Worm (Caenorhabditis elegans) whole organism, late embryonic: Measurements from ENCODE around the gene F49F1.9.

Experiments
- nhr-11 ChIP-seq: fragments of 150-350 bp; optimal IDR thresholded peaks from 2 replicates; lab custom pipeline; 2014; ENCODE audit warnings: missing biosample characterization, missing genetic modification characterization
- unc-3 ChIP-seq, 2 experiments: fragments of 200-800 bp in 1 of 2; sonication (Bioruptor generic) in 1 of 2; sonication (generic microtip) in 1 of 2; conservative IDR thresholded peaks in 1 of 2; optimal IDR thresholded peaks in 1 of 2; 2 replicates each; pipeline versions ENCODE4 v1.3.6 to Lab custom; 2016 to 2022; ENCODE audit warnings: missing compliant biosample characterization in 2 of 2, missing genetic modification characterization in 2 of 2, missing genetic modification reagents in 1 of 2

ce11 chrIV:4102720-4103119 lies 34.7 kb downstream of the F49F1.9 start, which contains the start of gene ubc-1:
- TF ChIP-seq nhr-11 (tag; lab: Kevin White, UChicago) (no peak), unc-3 (GFP tag; conservative IDR thresholded peaks at IDR 0.05; lab: Robert Waterston, UW) (no peak), unc-3 (tag; optimal IDR thresholded peaks at IDR 0.05; lab: Kevin White, UChicago) (no peak)
